Worm (Caenorhabditis elegans) whole organism, midembryonic: ENCODE data around the gene F46C8.8.

Experiments
- T22C8.4 ChIP-seq: fragments of 200-800 bp; sonication (Bioruptor generic); IDR thresholded peaks from 2 replicates; pipeline ENCODE4 v1.3.6; 2022; ENCODE audit warnings: missing genetic modification characterization, missing compliant biosample characterization
- flt-1 ChIP-seq: fragments of 200-800 bp; sonication (Bioruptor generic); IDR thresholded peaks from 2 replicates; pipeline ENCODE4 v1.3.6; 2022; ENCODE audit warnings: missing genetic modification characterization, missing compliant biosample characterization
- klf-2 ChIP-seq: fragments of 200-800 bp; sonication (Bioruptor generic); conservative IDR thresholded peaks from 2 replicates; pipeline ENCODE4 v1.3.6; 2022; ENCODE audit warnings: missing genetic modification reagents, missing genetic modification characterization, missing compliant biosample characterization
- med-1 ChIP-seq: sonication (generic microtip); optimal IDR thresholded peaks from 2 replicates; lab custom pipeline; 2017; ENCODE audit warnings: missing genetic modification characterization, mild to moderate bottlenecking, missing compliant biosample characterization, antibody characterized with exemption, missing genetic modification reagents; ENCODE audit not compliant: insufficient read depth
- ref-1 ChIP-seq: fragments of 200-800 bp; sonication (Bioruptor generic); conservative IDR thresholded peaks from 2 replicates; pipeline ENCODE4 v1.3.6; 2022; ENCODE audit warnings: missing genetic modification reagents, missing genetic modification characterization, missing compliant biosample characterization
- tab-1 ChIP-seq: fragments of 200-800 bp; sonication (Bioruptor generic); IDR thresholded peaks from 2 replicates; pipeline ENCODE4 v1.3.6; 2022; ENCODE audit warnings: missing genetic modification characterization, missing compliant biosample characterization
- ztf-23 ChIP-seq: fragments of 200-800 bp; sonication (Bioruptor generic); IDR thresholded peaks from 2 replicates; pipeline ENCODE4 v1.3.6; 2022; ENCODE audit warnings: missing genetic modification reagents, missing genetic modification characterization, missing compliant biosample characterization
- ztf-29 ChIP-seq: fragments of 200-800 bp; sonication (Bioruptor generic); IDR thresholded peaks from 2 replicates; pipeline ENCODE4 v1.3.6; 2022; ENCODE audit warnings: missing genetic modification reagents, missing genetic modification characterization, missing compliant biosample characterization

DNA sequence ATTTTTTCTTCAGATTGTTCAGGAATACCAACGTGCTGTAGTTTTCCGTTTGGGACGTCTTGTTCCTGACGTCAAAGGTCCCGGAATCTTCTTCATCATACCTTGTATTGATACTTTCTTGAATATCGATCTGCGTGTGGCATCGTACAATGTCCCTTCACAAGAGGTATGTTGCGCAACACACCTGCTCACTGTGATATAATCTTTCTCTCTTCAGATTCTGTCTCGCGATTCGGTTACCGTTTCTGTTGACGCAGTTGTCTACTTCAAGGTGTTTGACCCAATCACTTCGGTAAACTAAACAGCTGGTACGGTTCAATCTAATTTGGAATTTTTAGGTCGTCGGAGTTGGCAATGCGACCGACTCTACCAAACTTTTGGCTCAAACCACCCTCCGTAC is 9.2 kb upstream of the F46C8.8 start:
- no peak for TF ChIP-seq ztf-29 (GFP tag; lab: Robert Waterston, UW)
- TF ChIP-seq T22C8.4 (GFP tag; lab: Robert Waterston, UW) = no peak
- TF ChIP-seq tab-1 (GFP tag; lab: Robert Waterston, UW) = no peak
- no peak for TF ChIP-seq klf-2
- TF ChIP-seq flt-1 = no peak
- no peak for TF ChIP-seq ref-1 (GFP tag; lab: Robert Waterston, UW)
- TF ChIP-seq med-1 (GFP tag; lab: Kevin White, UChicago) = no peak
- no peak for TF ChIP-seq ztf-23 (GFP tag; lab: Robert Waterston, UW)
